Worm (Caenorhabditis elegans): ENCODE data around the gene klp-4.

Gene klp-4

DNA sequence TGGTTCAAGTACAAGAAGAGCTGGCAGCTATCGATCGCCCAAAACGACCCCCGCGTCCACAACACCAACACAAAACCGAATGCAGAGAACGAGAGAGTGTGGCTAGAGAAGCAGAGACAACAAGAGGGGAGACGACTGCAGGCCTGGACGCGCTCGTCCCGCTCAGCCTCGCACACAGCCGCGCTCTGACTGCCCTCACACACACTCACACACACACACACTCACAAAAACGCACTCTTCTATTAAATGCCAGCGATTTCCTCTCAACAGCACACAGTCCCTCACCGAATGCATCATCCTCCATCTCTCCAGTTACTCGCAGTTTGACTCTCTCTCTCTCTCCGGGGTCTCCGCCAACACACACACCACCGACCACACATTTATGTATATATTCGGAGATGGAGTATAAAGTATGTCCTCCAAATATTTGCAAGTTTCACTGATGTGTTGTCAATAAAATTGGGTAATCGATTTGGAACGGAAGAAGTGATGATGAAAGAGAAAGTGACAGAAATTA, 50.8 kb downstream of the klp-4 start (continued):
- peak; percentile 56 for TF ChIP-seq gmeb-1 (tag; optimal IDR thresholded peaks at IDR 0.05)
- peak; percentile 92 for TF ChIP-seq sem-4 (tag; optimal IDR thresholded peaks at IDR 0.05)
- peak; percentile 98 for TF ChIP-seq unc-55 (GFP tag; optimal IDR thresholded peaks at IDR 0.05)
- peak; percentile 78 to 88 for TF ChIP-seq lsy-2 (tag; optimal IDR thresholded peaks at IDR 0.05)
- no peak for TF ChIP-seq ZK546.5 (tag; optimal IDR thresholded peaks at IDR 0.05)
- TF ChIP-seq nhr-6 (tag; optimal IDR thresholded peaks at IDR 0.05) = peak; percentile 91
- no peak for TF ChIP-seq mbf-1 (tag; optimal IDR thresholded peaks at IDR 0.05)
- TF ChIP-seq skn-1 (tag; optimal IDR thresholded peaks at IDR 0.05) = no peak
- no peak for TF ChIP-seq ztf-1 (GFP tag; conservative IDR thresholded peaks at IDR 0.05)
- no peak for TF ChIP-seq elt-1 (tag; optimal IDR thresholded peaks at IDR 0.05)
- peak; percentile 85 for TF ChIP-seq nhr-21 (tag; optimal IDR thresholded peaks at IDR 0.05)
- TF ChIP-seq lin-11 (tag; optimal IDR thresholded peaks at IDR 0.05) = peak; percentile 91
- TF ChIP-seq lin-39 (tag; optimal IDR thresholded peaks at IDR 0.05) = peak; percentile 71
- TF ChIP-seq C34F6.9 (tag; optimal IDR thresholded peaks at IDR 0.05) = peak; percentile 95
- TF ChIP-seq blmp-1 (tag; optimal IDR thresholded peaks at IDR 0.05; ENCODE audit: insufficient read depth) = peak; percentile 90
- TF ChIP-seq aly-2 (tag; optimal IDR thresholded peaks at IDR 0.05) = no peak
- no peak for TF ChIP-seq nhr-11 (tag; optimal IDR thresholded peaks at IDR 0.05)
- peak; percentile 93 for TF ChIP-seq nhr-25 (tag; optimal IDR thresholded peaks at IDR 0.05)
- TF ChIP-seq sma-3 (GFP tag; optimal IDR thresholded peaks at IDR 0.05) = peak; percentile 92
- TF ChIP-seq ceh-16 (tag; optimal IDR thresholded peaks at IDR 0.05) = peak; percentile 77
- no peak for TF ChIP-seq dmd-4 (tag; optimal IDR thresholded peaks at IDR 0.05)
- no peak for TF ChIP-seq nhr-10 (tag; optimal IDR thresholded peaks at IDR 0.05)
- peak; percentile 91 for TF ChIP-seq zag-1 (tag; optimal IDR thresholded peaks at IDR 0.05)
- peak; percentile 10 for TF ChIP-seq ama-1 (optimal IDR thresholded peaks at IDR 0.05)
- TF ChIP-seq sma-9 (GFP tag; optimal IDR thresholded peaks at IDR 0.05) = peak; percentile 87
- TF ChIP-seq sma-9 (tag; optimal IDR thresholded peaks at IDR 0.05) = no peak
- no peak for TF ChIP-seq R02D3.7 (tag; optimal IDR thresholded peaks at IDR 0.05)

DNA sequence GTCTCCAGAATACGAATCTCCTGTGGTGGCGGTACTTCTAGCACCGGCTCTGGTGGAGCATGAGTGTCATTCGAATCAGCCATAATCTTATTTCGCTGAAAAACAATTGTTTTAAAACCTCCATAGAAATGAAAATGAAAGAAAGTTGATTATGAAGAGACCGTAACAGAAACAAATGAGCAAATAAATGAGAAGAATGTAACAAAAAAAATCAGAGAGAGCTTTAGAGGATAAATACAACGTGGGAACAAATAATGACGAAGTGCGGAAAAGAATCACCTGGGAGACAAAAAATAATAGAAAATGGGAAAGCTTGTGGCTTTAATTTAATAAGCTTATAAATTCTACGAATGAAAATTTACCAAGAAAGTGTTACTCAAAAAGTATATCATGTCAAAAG, 51.5 kb downstream of the klp-4 start, which contains the start of gene spc-1:
Gene spc-1, minus strand, starts transcription at position 101 of the 400 bp plus-strand sequence.
- TF ChIP-seq nhr-77 (tag; optimal IDR thresholded peaks at IDR 0.05) (no peak), aly-2 (tag; optimal IDR thresholded peaks at IDR 0.05) (no peak), nhr-21 (tag; optimal IDR thresholded peaks at IDR 0.05) (no peak), nhr-129 (tag; optimal IDR thresholded peaks at IDR 0.05) (no peak), ztf-4 (tag; optimal IDR thresholded peaks at IDR 0.05) (no peak), sma-9 (GFP tag; optimal IDR thresholded peaks at IDR 0.05) (no peak), sma-9 (tag; optimal IDR thresholded peaks at IDR 0.05) (no peak), sma-3 (GFP tag; optimal IDR thresholded peaks at IDR 0.05) (no peak), ztf-1 (GFP tag; conservative IDR thresholded peaks at IDR 0.05) (no peak), blmp-1 (tag; optimal IDR thresholded peaks at IDR 0.05; ENCODE audit: insufficient read depth) (no peak), snpc-4 (tag; optimal IDR thresholded peaks at IDR 0.05) (no peak), F13H6.1 (tag; optimal IDR thresholded peaks at IDR 0.05) (no peak), zag-1 (tag; optimal IDR thresholded peaks at IDR 0.05) (no peak), ZK546.5 (tag; optimal IDR thresholded peaks at IDR 0.05) (no peak), crh-2 (tag; optimal IDR thresholded peaks at IDR 0.05) (no peak), ceh-16 (tag; optimal IDR thresholded peaks at IDR 0.05) (no peak), nhr-11 (tag; optimal IDR thresholded peaks at IDR 0.05) (no peak), R02D3.7 (tag; optimal IDR thresholded peaks at IDR 0.05) (no peak)

DNA sequence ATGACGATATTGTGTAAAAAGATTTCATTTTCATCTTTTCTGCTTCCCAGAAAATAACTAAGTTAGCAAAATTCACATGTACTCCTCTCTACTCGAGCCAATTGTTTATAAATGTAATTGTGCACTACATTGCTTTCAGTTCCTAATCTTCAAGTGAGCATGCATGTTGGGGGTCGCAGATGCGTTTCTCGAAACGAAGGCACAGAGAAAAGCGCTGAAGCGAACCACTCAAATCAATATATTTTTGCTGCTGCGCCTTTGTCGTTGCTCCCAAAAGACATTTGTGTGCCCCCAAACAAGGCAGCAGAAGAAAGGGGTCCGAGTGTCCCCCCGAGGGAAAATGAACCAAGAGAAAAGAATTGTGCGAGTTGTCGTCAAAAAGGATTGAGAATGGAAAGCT, 52.3 kb downstream of the klp-4 start:
- TF ChIP-seq blmp-1 (tag; optimal IDR thresholded peaks at IDR 0.05; ENCODE audit: insufficient read depth) (no peak), nhr-6 (tag; optimal IDR thresholded peaks at IDR 0.05) (no peak), ceh-16 (tag; optimal IDR thresholded peaks at IDR 0.05) (no peak), lin-11 (tag; optimal IDR thresholded peaks at IDR 0.05) (no peak), egl-27 (tag; optimal IDR thresholded peaks at IDR 0.05) (no peak), nhr-23 (tag; optimal IDR thresholded peaks at IDR 0.05) (no peak), elt-3 (tag; optimal IDR thresholded peaks at IDR 0.05) (no peak), nhr-129 (tag; optimal IDR thresholded peaks at IDR 0.05) (peak; percentile 2), lsy-2 (tag; optimal IDR thresholded peaks at IDR 0.05) (peak in 1 of 2 experiments; percentile 41), elt-1 (tag; optimal IDR thresholded peaks at IDR 0.05) (no peak), nhr-11 (tag; optimal IDR thresholded peaks at IDR 0.05) (no peak), nhr-10 (tag; optimal IDR thresholded peaks at IDR 0.05) (no peak), mab-5 (tag; optimal IDR thresholded peaks at IDR 0.05) (peak; percentile 0), C34F6.9 (tag; optimal IDR thresholded peaks at IDR 0.05) (peak; percentile 62), lin-13 (GFP tag; optimal IDR thresholded peaks at IDR 0.05) (peak; percentile 10), sem-4 (tag; optimal IDR thresholded peaks at IDR 0.05) (no peak), alr-1 (tag; optimal IDR thresholded peaks at IDR 0.05) (no peak), ztf-1 (GFP tag; conservative IDR thresholded peaks at IDR 0.05) (no peak), nhr-21 (tag; optimal IDR thresholded peaks at IDR 0.05) (no peak), unc-55 (GFP tag; optimal IDR thresholded peaks at IDR 0.05) (peak; percentile 20), Y55F3AM.14 (GFP tag; optimal IDR thresholded peaks at IDR 0.05) (peak; percentile 42), mdl-1 (tag; optimal IDR thresholded peaks at IDR 0.05) (no peak), nhr-12 (tag; optimal IDR thresholded peaks at IDR 0.05) (no peak), lin-39 (tag; optimal IDR thresholded peaks at IDR 0.05) (no peak), ZK546.5 (tag; optimal IDR thresholded peaks at IDR 0.05) (no peak), F13H6.1 (tag; optimal IDR thresholded peaks at IDR 0.05) (peak; percentile 23), peb-1 (tag; optimal IDR thresholded peaks at IDR 0.05) (no peak), sma-3 (GFP tag; optimal IDR thresholded peaks at IDR 0.05) (no peak), nhr-77 (tag; optimal IDR thresholded peaks at IDR 0.05) (no peak)

All from whole organism, L2 larva.